Fruit fly (Drosophila melanogaster) whole organism, embryonic: Measurements from ENCODE around the gene ana1.

Experiments
- Atf-2 ChIP-seq: fragments of 200-800 bp; sonication (Bioruptor generic); optimal IDR thresholded peaks from 2 replicates; lab custom pipeline; 2016; ENCODE audit warnings: missing biosample characterization, missing genetic modification characterization
- CG10209 ChIP-seq: fragments of 200-800 bp; sonication (Bioruptor generic); optimal IDR thresholded peaks from 3 replicates; lab custom pipeline; 2017; ENCODE audit warnings: missing biosample characterization, mild to moderate bottlenecking, missing genetic modification characterization, missing genetic modification reagents
- CG1024 ChIP-seq: fragments of 200-800 bp; sonication (Bioruptor generic); IDR thresholded peaks from 2 replicates; pipeline ENCODE4 v1.3.6; 2022; ENCODE audit warnings: missing biosample characterization, missing genetic modification characterization
- CG10366 ChIP-seq: fragments of 200-800 bp; sonication (Bioruptor generic); IDR thresholded peaks from 2 replicates; pipeline ENCODE4 v1.3.6; 2022; ENCODE audit warnings: missing biosample characterization, missing genetic modification characterization
- CG10431 ChIP-seq: fragments of 200-800 bp; sonication (Bioruptor generic); optimal IDR thresholded peaks from 3 replicates; lab custom pipeline; 2018; ENCODE audit warnings: missing biosample characterization, mild to moderate bottlenecking, missing genetic modification characterization
- CG10654 ChIP-seq: fragments of 200-800 bp; sonication (Bioruptor generic); optimal IDR thresholded peaks from 2 replicates; lab custom pipeline; 2016; ENCODE audit warnings: missing biosample characterization, missing genetic modification characterization
- CG11085 ChIP-seq: fragments of 200-800 bp; sonication (Bioruptor generic); IDR thresholded peaks from 2 replicates; pipeline ENCODE4 v1.3.6; 2022; ENCODE audit warnings: missing biosample characterization, missing genetic modification characterization
- CG11695 ChIP-seq: fragments of 200-800 bp; sonication (Bioruptor generic); IDR thresholded peaks from 3 replicates; pipeline ENCODE4 v1.3.6; 2022; ENCODE audit warnings: missing biosample characterization, missing genetic modification characterization
- CG12155 ChIP-seq: fragments of 200-800 bp; sonication (Bioruptor generic); optimal IDR thresholded peaks from 3 replicates; lab custom pipeline; 2016; ENCODE audit warnings: missing biosample characterization, missing genetic modification characterization
- CG15011 ChIP-seq: fragments of 200-800 bp; sonication (Bioruptor generic); optimal IDR thresholded peaks from 3 replicates; lab custom pipeline; 2018; ENCODE audit warnings: missing biosample characterization, mild to moderate bottlenecking, missing genetic modification characterization
- CG17361 ChIP-seq: fragments of 200-800 bp; sonication (Bioruptor generic); IDR thresholded peaks from 3 replicates; pipeline ENCODE4 v1.3.6; 2022; ENCODE audit warnings: missing biosample characterization, missing genetic modification characterization
- CG17612 ChIP-seq: fragments of 200-800 bp; sonication (Bioruptor generic); IDR thresholded peaks from 2 replicates; pipeline ENCODE4 v1.3.6; 2022; ENCODE audit warnings: missing biosample characterization, missing genetic modification characterization
- CG18764 ChIP-seq: fragments of 200-800 bp; sonication (Bioruptor generic); optimal IDR thresholded peaks from 3 replicates; lab custom pipeline; 2016; ENCODE audit warnings: missing biosample characterization, missing genetic modification characterization
- CG2116 ChIP-seq: fragments of 200-800 bp; sonication (Bioruptor generic); optimal IDR thresholded peaks from 3 replicates; lab custom pipeline; 2018; ENCODE audit warnings: missing biosample characterization, mild to moderate bottlenecking, missing genetic modification characterization
- CG2199 ChIP-seq: fragments of 200-800 bp; sonication (Bioruptor generic); IDR thresholded peaks from 3 replicates; pipeline ENCODE4 v1.3.6; 2022; ENCODE audit warnings: missing biosample characterization, missing genetic modification characterization
- CG3065 ChIP-seq: fragments of 200-800 bp; sonication (Bioruptor generic); optimal IDR thresholded peaks from 2 replicates; lab custom pipeline; 2016; ENCODE audit warnings: missing biosample characterization, missing genetic modification characterization
- CG4424 ChIP-seq: fragments of 200-800 bp; sonication (Bioruptor generic); optimal IDR thresholded peaks from 3 replicates; lab custom pipeline; 2016; ENCODE audit warnings: missing biosample characterization, missing genetic modification characterization
- CG4730 ChIP-seq: fragments of 200-800 bp; sonication (Bioruptor generic); IDR thresholded peaks from 2 replicates; pipeline ENCODE4 v1.3.6; 2022; ENCODE audit warnings: missing biosample characterization, missing genetic modification characterization
- CG5180 ChIP-seq: fragments of 200-800 bp; sonication (Bioruptor generic); optimal IDR thresholded peaks from 3 replicates; lab custom pipeline; 2017; ENCODE audit warnings: missing biosample characterization, missing genetic modification characterization, mild to moderate bottlenecking, moderate library complexity, missing genetic modification reagents
- CG5245 ChIP-seq: fragments of 200-800 bp; sonication (Bioruptor generic); optimal IDR thresholded peaks from 3 replicates; lab custom pipeline; 2016; ENCODE audit warnings: missing biosample characterization, missing genetic modification characterization
- CG5953 ChIP-seq: fragments of 200-800 bp; sonication (Bioruptor generic); IDR thresholded peaks from 2 replicates; pipeline ENCODE4 v1.3.6; 2022; ENCODE audit warnings: missing biosample characterization, missing genetic modification characterization
- CG6254 ChIP-seq: fragments of 200-800 bp; sonication (Bioruptor generic); optimal IDR thresholded peaks from 3 replicates; lab custom pipeline; 2017; ENCODE audit warnings: mild to moderate bottlenecking, missing biosample characterization, missing genetic modification reagents, missing genetic modification characterization
- CG9932 ChIP-seq: fragments of 200-800 bp; sonication (Bioruptor generic); IDR thresholded peaks from 2 replicates; pipeline ENCODE4 v1.3.6; 2022; ENCODE audit warnings: missing biosample characterization, missing genetic modification characterization
- Dbx ChIP-seq: fragments of 200-800 bp; sonication (Bioruptor generic); IDR thresholded peaks from 3 replicates; pipeline ENCODE4 v1.3.6; 2022; ENCODE audit warnings: missing biosample characterization, missing genetic modification characterization
- Dp ChIP-seq: fragments of 200-800 bp; sonication (Bioruptor generic); optimal IDR thresholded peaks from 2 replicates; lab custom pipeline; 2018; ENCODE audit warnings: missing biosample characterization, mild to moderate bottlenecking, missing genetic modification characterization, moderate library complexity
- ERR ChIP-seq: fragments of 200-800 bp; sonication (Bioruptor generic); optimal IDR thresholded peaks from 2 replicates; lab custom pipeline; 2016; ENCODE audit warnings: missing biosample characterization, missing genetic modification characterization
- HmgZ ChIP-seq: fragments of 200-800 bp; sonication (Bioruptor generic); optimal IDR thresholded peaks from 2 replicates; lab custom pipeline; 2018; ENCODE audit warnings: missing biosample characterization, mild to moderate bottlenecking, missing genetic modification characterization
- MESR4 ChIP-seq: fragments of 200-800 bp; sonication (Bioruptor generic); optimal IDR thresholded peaks from 2 replicates; lab custom pipeline; 2018; ENCODE audit warnings: missing biosample characterization, mild to moderate bottlenecking, missing genetic modification characterization, moderate library complexity
- Max ChIP-seq: fragments of 200-800 bp; sonication (Bioruptor generic); optimal IDR thresholded peaks from 2 replicates; lab custom pipeline; 2016; ENCODE audit warnings: missing biosample characterization, mild to moderate bottlenecking, missing genetic modification characterization
- Med ChIP-seq: fragments of 200-800 bp; sonication (Bioruptor generic); peaks from one replicate; lab custom pipeline; 2016; ENCODE audit warnings: missing biosample characterization, missing genetic modification characterization, mild to moderate bottlenecking, inconsistent platforms, moderate library complexity
- Mrtf ChIP-seq: fragments of 200-800 bp; sonication (Bioruptor generic); IDR thresholded peaks from 3 replicates; pipeline ENCODE4 v1.3.6; 2022; ENCODE audit warnings: missing biosample characterization, missing genetic modification characterization
- Oaz ChIP-seq: fragments of 200-800 bp; sonication (Bioruptor generic); IDR thresholded peaks from 2 replicates; pipeline ENCODE4 v1.3.6; 2022; ENCODE audit warnings: missing biosample characterization, missing genetic modification characterization
- TFAM ChIP-seq: fragments of 200-800 bp; sonication (Bioruptor generic); optimal IDR thresholded peaks from 2 replicates; lab custom pipeline; 2017; ENCODE audit warnings: missing biosample characterization, missing genetic modification characterization, inconsistent platforms
- Usf ChIP-seq: fragments of 200-800 bp; sonication (Bioruptor generic); optimal IDR thresholded peaks from 2 replicates; lab custom pipeline; 2017; ENCODE audit warnings: missing genotype, missing biosample characterization, missing genetic modification characterization
- bbx ChIP-seq: fragments of 200-800 bp; sonication (Bioruptor generic); IDR thresholded peaks from 2 replicates; pipeline ENCODE4 v1.3.6; 2022; ENCODE audit warnings: missing biosample characterization, missing genetic modification characterization; ENCODE audit not compliant: partially characterized antibody
- cad ChIP-seq: fragments of >200 bp; optimal IDR thresholded peaks from 2 replicates; lab custom pipeline; 2017; ENCODE audit warnings: missing biosample characterization, missing genetic modification characterization
- cato ChIP-seq: fragments of 200-800 bp; sonication (Bioruptor generic); optimal IDR thresholded peaks from 2 replicates; lab custom pipeline; 2016; ENCODE audit warnings: missing biosample characterization, missing genetic modification characterization, borderline replicate concordance
- caup ChIP-seq: fragments of 200-800 bp; sonication (Bioruptor generic); optimal IDR thresholded peaks from 3 replicates; lab custom pipeline; 2017; ENCODE audit warnings: missing biosample characterization, mild to moderate bottlenecking, missing genetic modification characterization, moderate library complexity; ENCODE audit not compliant: severe bottlenecking
- crc ChIP-seq: fragments of 200-800 bp; sonication (Bioruptor generic); optimal IDR thresholded peaks from 2 replicates; lab custom pipeline; 2016; ENCODE audit warnings: missing biosample characterization, missing genetic modification characterization
- crol ChIP-seq: fragments of 200-800 bp; sonication (Bioruptor generic); IDR thresholded peaks from 2 replicates; pipeline ENCODE4 v1.3.6; 2022; ENCODE audit warnings: missing biosample characterization, missing genetic modification characterization
- danr ChIP-seq: fragments of 200-800 bp; sonication (Bioruptor generic); IDR thresholded peaks from 2 replicates; pipeline ENCODE4 v1.3.6; 2022; ENCODE audit warnings: missing biosample characterization, missing genetic modification characterization
- dimm ChIP-seq: fragments of 200-800 bp; sonication (Bioruptor generic); IDR thresholded peaks from 2 replicates; pipeline ENCODE4 v1.3.6; 2022; ENCODE audit warnings: missing biosample characterization, missing genetic modification characterization
- exex ChIP-seq: fragments of 200-800 bp; sonication (Bioruptor generic); optimal IDR thresholded peaks from 4 replicates; lab custom pipeline; 2018; ENCODE audit warnings: missing biosample characterization, mild to moderate bottlenecking, missing genetic modification characterization, moderate library complexity
- fu2 ChIP-seq: fragments of 200-800 bp; sonication (Bioruptor generic); optimal IDR thresholded peaks from 2 replicates; lab custom pipeline; 2016; ENCODE audit warnings: missing biosample characterization, missing genetic modification characterization
- gcm2 ChIP-seq: fragments of 200-800 bp; sonication (Bioruptor generic); optimal IDR thresholded peaks from 2 replicates; lab custom pipeline; 2016; ENCODE audit warnings: missing biosample characterization, missing genetic modification characterization
- gro ChIP-seq: fragments of 200-800 bp; sonication (Bioruptor generic); optimal IDR thresholded peaks from 2 replicates; lab custom pipeline; 2016; ENCODE audit warnings: missing biosample characterization, missing genetic modification characterization
- prd ChIP-seq, 3 experiments: fragments of >200 bp in 2 of 3; fragments of 200-800 bp in 1 of 3; sonication (Bioruptor generic) in 1 of 3; optimal IDR thresholded peaks in 2 of 3; IDR thresholded peaks in 1 of 3; 2 replicates in 2 of 3; 3 replicates in 1 of 3; pipeline versions ENCODE4 v1.3.6 to Lab custom; 2017 to 2022; ENCODE audit warnings: missing biosample characterization in 1 of 3, missing genetic modification characterization in 1 of 3
- shn ChIP-seq: fragments of 200-800 bp; sonication (Bioruptor generic); optimal IDR thresholded peaks from 3 replicates; lab custom pipeline; 2016; ENCODE audit warnings: missing biosample characterization, missing genetic modification characterization
- stwl ChIP-seq: fragments of 200-800 bp; sonication (Bioruptor generic); optimal IDR thresholded peaks from 3 replicates; lab custom pipeline; 2018; ENCODE audit warnings: missing biosample characterization, mild to moderate bottlenecking, missing genetic modification characterization, moderate library complexity
- tap ChIP-seq: fragments of 200-800 bp; optimal IDR thresholded peaks from 3 replicates; lab custom pipeline; 2019; ENCODE audit warnings: missing biosample characterization, mild to moderate bottlenecking, missing genetic modification characterization, moderate library complexity
- tin ChIP-seq: fragments of 200-800 bp; sonication (Bioruptor generic); optimal IDR thresholded peaks from 3 replicates; lab custom pipeline; 2016; ENCODE audit warnings: missing biosample characterization, missing genetic modification characterization

Gene ana1

DNA sequence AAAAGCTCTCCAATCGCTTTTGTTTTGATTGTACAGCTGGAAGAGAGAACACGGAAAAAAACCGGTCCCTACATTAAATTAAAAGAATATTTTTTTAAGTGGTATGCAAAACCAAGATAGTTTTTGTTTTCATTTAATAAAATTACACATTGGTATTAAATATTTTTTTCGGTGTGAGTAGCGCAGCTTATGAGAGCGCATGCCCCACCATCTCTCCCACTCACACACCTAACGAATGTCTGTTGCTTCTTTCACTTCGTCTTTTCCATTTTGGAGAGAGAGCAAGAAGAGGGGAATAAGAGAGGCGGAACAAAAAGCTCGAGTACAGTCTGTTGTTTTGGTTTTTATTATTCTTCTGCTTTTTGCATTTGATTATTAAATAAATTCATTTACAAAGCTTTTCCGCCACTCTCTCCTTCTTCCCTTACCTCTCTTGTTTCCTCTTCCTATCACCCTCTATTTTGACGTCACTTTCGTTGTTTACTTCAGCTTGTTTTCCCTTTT is 42.2 kb downstream of the ana1 start (continued):
- TF ChIP-seq CG10654 (GFP tag; lab: Kevin White, UChicago): peak; percentile 95
- TF ChIP-seq bbx: no peak
- peak; percentile 97 for TF ChIP-seq gro
- peak; percentile 97 for TF ChIP-seq CG17361
- peak; percentile 59 for TF ChIP-seq MESR4 (GFP tag; lab: Kevin White, UChicago)
- TF ChIP-seq Dp (GFP tag; lab: Kevin White, UChicago): peak; percentile 34
- TF ChIP-seq cad (GFP tag; lab: Kevin White, UChicago): no peak
- peak; percentile 92 for TF ChIP-seq ERR (GFP tag; lab: Kevin White, UChicago)
- peak; percentile 92 for TF ChIP-seq crc (GFP tag; lab: Kevin White, UChicago)
- TF ChIP-seq CG9932: peak; percentile 99
- TF ChIP-seq Med (GFP tag; lab: Kevin White, UChicago): peak; percentile 99
- no peak for TF ChIP-seq prd (optimal IDR thresholded peaks at IDR 0.05; lab: Kevin White, UChicago)
- TF ChIP-seq prd (GFP tag; IDR thresholded peaks at IDR 0.05; lab: Robert Waterston, UW): peak; percentile 98
- peak; percentile 94 for TF ChIP-seq Atf-2 (GFP tag; lab: Kevin White, UChicago)
- peak; percentile 97 for TF ChIP-seq gcm2 (GFP tag; lab: Kevin White, UChicago)
- peak; percentile 95 for TF ChIP-seq CG1024 (GFP tag; lab: Robert Waterston, UW)
- peak; percentile 94 for TF ChIP-seq crol
- peak; percentile 98 for TF ChIP-seq CG4730 (GFP tag; lab: Robert Waterston, UW)
- peak; percentile 98 for TF ChIP-seq CG4424
- peak; percentile 94; the same call in 1 of the 2 replicates for TF ChIP-seq CG17612 (GFP tag; lab: Robert Waterston, UW)
- peak; percentile 98 for TF ChIP-seq CG2199
- peak; percentile 94 for TF ChIP-seq CG6254 (GFP tag; lab: Kevin White, UChicago)
- peak; percentile 93 for TF ChIP-seq fu2 (GFP tag; lab: Kevin White, UChicago)
- peak; percentile 98 for TF ChIP-seq Mrtf (GFP tag; lab: Robert Waterston, UW)
- TF ChIP-seq CG10366 (GFP tag; lab: Robert Waterston, UW): peak; percentile 99
- TF ChIP-seq CG5180 (GFP tag; lab: Kevin White, UChicago): peak; percentile 91
- TF ChIP-seq CG12155: peak; percentile 95
- peak; percentile 97 for TF ChIP-seq tin (GFP tag; lab: Kevin White, UChicago)
- peak; percentile 97 for TF ChIP-seq CG11085
- TF ChIP-seq stwl: no peak
- peak; percentile 78 for TF ChIP-seq TFAM (GFP tag; lab: Kevin White, UChicago)
- TF ChIP-seq CG18764 (GFP tag; lab: Kevin White, UChicago): peak; percentile 90
- peak; percentile 99 for TF ChIP-seq CG5953 (GFP tag; lab: Robert Waterston, UW)
- TF ChIP-seq CG15011 (GFP tag; lab: Kevin White, UChicago): peak; percentile 97
- TF ChIP-seq CG2116 (GFP tag; lab: Kevin White, UChicago): peak; percentile 86
- peak; percentile 90 for TF ChIP-seq cato (GFP tag; lab: Kevin White, UChicago)
- TF ChIP-seq caup (GFP tag; lab: Kevin White, UChicago): peak; percentile 99
- peak; percentile 83 for TF ChIP-seq Usf (GFP tag; lab: Kevin White, UChicago)
- peak; percentile 99 for TF ChIP-seq HmgZ (tag; lab: Kevin White, UChicago)
- peak; percentile 98 for TF ChIP-seq tap (tag; lab: Kevin White, UChicago)
- peak; percentile 86 for TF ChIP-seq CG10431 (GFP tag; lab: Kevin White, UChicago)
- peak; percentile 97 for TF ChIP-seq Max
- peak; percentile 99 for TF ChIP-seq Dbx
- peak; percentile 93 for TF ChIP-seq CG3065 (GFP tag; lab: Kevin White, UChicago)
- peak; percentile 96 for TF ChIP-seq CG5245 (GFP tag; lab: Kevin White, UChicago)
- peak; percentile 90 for TF ChIP-seq shn (GFP tag; lab: Kevin White, UChicago)
- peak; percentile 97 for TF ChIP-seq Oaz
- peak; percentile 92 for TF ChIP-seq exex
- TF ChIP-seq CG11695 (GFP tag; lab: Robert Waterston, UW): peak; percentile 98
- peak; percentile 95 for TF ChIP-seq danr
- no peak; the same call in 1 of the 2 replicates for TF ChIP-seq dimm (GFP tag; lab: Robert Waterston, UW)
- TF ChIP-seq CG10209 (GFP tag; lab: Kevin White, UChicago): peak; percentile 97
